Worm (Caenorhabditis elegans) whole organism, L1 larva: ENCODE results near the gene srv-29.

Experiments
- alr-1 ChIP-seq: fragments of 200-800 bp; sonication (Bioruptor generic); optimal IDR thresholded peaks from 2 replicates; lab custom pipeline; 2018; ENCODE audit warnings: borderline replicate concordance, mild to moderate bottlenecking, missing genetic modification characterization, missing compliant biosample characterization
- aly-2 ChIP-seq: fragments of 150-350 bp; optimal IDR thresholded peaks from 2 replicates; lab custom pipeline; 2014; ENCODE audit warnings: missing biosample characterization, missing genetic modification characterization
- blmp-1 ChIP-seq: fragments of 150-350 bp; optimal IDR thresholded peaks from 2 replicates; lab custom pipeline; 2014; ENCODE audit warnings: missing biosample characterization, missing genetic modification characterization
- ceh-90 ChIP-seq: sonication (generic microtip); optimal IDR thresholded peaks from 2 replicates; lab custom pipeline; 2016; ENCODE audit warnings: missing genetic modification characterization, missing compliant biosample characterization
- fkh-4 ChIP-seq: sonication (generic microtip); optimal IDR thresholded peaks from 2 replicates; lab custom pipeline; 2016; ENCODE audit warnings: missing compliant biosample characterization, missing genetic modification characterization, borderline replicate concordance
- jun-1 ChIP-seq: fragments of 150-350 bp; optimal IDR thresholded peaks from 2 replicates; lab custom pipeline; 2014; ENCODE audit warnings: missing biosample characterization, missing genetic modification reagents, missing genetic modification characterization
- lir-3 ChIP-seq: sonication (generic microtip); optimal IDR thresholded peaks from 2 replicates; lab custom pipeline; 2016; ENCODE audit warnings: mild to moderate bottlenecking, missing genetic modification characterization, moderate library complexity, missing compliant biosample characterization; ENCODE audit not compliant: poor library complexity
- lsy-2 ChIP-seq, 2 experiments: fragments of 150-350 bp; optimal IDR thresholded peaks; 2 replicates each; lab custom pipeline; 2014; ENCODE audit warnings: missing biosample characterization in 2 of 2, missing genetic modification characterization in 2 of 2
- mdl-1 ChIP-seq, 2 experiments: fragments of 150-350 bp; optimal IDR thresholded peaks; 2 replicates each; lab custom pipeline; 2014 to 2017; ENCODE audit warnings: missing biosample characterization in 2 of 2, missing genetic modification characterization in 2 of 2, inconsistent platforms in 1 of 2
- snpc-4 ChIP-seq: fragments of 150-350 bp; optimal IDR thresholded peaks from 2 replicates; lab custom pipeline; 2014; ENCODE audit warnings: missing biosample characterization, missing genetic modification characterization
- unc-86 ChIP-seq: sonication (generic microtip); optimal IDR thresholded peaks from 2 replicates; lab custom pipeline; 2016; ENCODE audit warnings: missing genetic modification characterization, missing compliant biosample characterization

DNA sequence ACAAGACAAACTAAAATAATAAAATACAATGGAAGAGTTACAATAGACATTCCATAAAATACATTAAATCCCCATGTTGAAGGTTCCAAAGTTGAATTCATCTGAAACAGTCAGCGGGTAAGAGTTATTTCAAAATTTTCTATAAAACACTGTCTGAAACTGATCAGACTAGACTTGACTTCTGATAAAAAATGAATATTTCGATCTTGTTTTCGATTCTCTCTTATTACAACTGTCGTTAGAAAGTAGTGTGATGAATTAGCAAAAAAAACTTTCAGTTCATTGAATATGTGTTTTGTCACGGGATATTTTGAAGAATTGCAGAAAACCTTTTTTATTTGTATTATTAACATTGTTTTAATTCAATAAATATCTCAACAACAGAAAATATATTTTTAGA is 35.4 kb upstream of the srv-29 start, which contains the start of gene srv-26:
- TF ChIP-seq jun-1 = no peak
- no peak for TF ChIP-seq lir-3 (tag; lab: Kevin White, UChicago)
- TF ChIP-seq aly-2 = no peak
- TF ChIP-seq alr-1 (tag; lab: Kevin White, UChicago) = no peak
- no peak for TF ChIP-seq fkh-4 (tag; lab: Kevin White, UChicago)
- TF ChIP-seq blmp-1 (tag; lab: Kevin White, UChicago) = no peak
- TF ChIP-seq unc-86 (tag; lab: Kevin White, UChicago) = no peak
- no peak for TF ChIP-seq mdl-1 (tag; optimal IDR thresholded peaks at IDR 0.05; lab: Kevin White, UChicago)
- TF ChIP-seq snpc-4 = no peak
- no peak for TF ChIP-seq ceh-90 (tag; lab: Kevin White, UChicago)
- TF ChIP-seq lsy-2 (tag; optimal IDR thresholded peaks at IDR 0.05; lab: Kevin White, UChicago) = no peak
